Fruit fly (Drosophila melanogaster) whole organism, embryonic: ENCODE data around the gene CG2841.
A peak's percentile ranks its signal among the peaks of the same experiment; 100 is the strongest.

Source experiments
- CG10959 ChIP-seq: fragments of 200-800 bp; sonication (Bioruptor generic); IDR thresholded peaks from 2 replicates; pipeline ENCODE4 v1.3.6; 2022; ENCODE audit warnings: missing biosample characterization, missing genetic modification characterization
- CG12744 ChIP-seq: fragments of 200-800 bp; sonication (Bioruptor generic); optimal IDR thresholded peaks from 2 replicates; lab custom pipeline; 2016; ENCODE audit warnings: missing biosample characterization, missing genetic modification characterization
- CG13894 ChIP-seq: fragments of 200-800 bp; sonication (Bioruptor generic); optimal IDR thresholded peaks from 3 replicates; lab custom pipeline; 2018; ENCODE audit warnings: missing biosample characterization, mild to moderate bottlenecking, missing genetic modification characterization, moderate library complexity
- CG14014 ChIP-seq: fragments of 200-800 bp; sonication (Bioruptor generic); IDR thresholded peaks from 2 replicates; pipeline ENCODE4 v1.3.6; 2022; ENCODE audit warnings: missing biosample characterization, missing genetic modification characterization
- CG14965 ChIP-seq: fragments of 200-800 bp; sonication (Bioruptor generic); optimal IDR thresholded peaks from 2 replicates; lab custom pipeline; 2016; ENCODE audit warnings: missing biosample characterization, missing genetic modification characterization, borderline replicate concordance
- CG18011 ChIP-seq: fragments of 200-800 bp; sonication (Bioruptor generic); optimal IDR thresholded peaks from 2 replicates; lab custom pipeline; 2017; ENCODE audit warnings: missing biosample characterization, missing genetic modification characterization, mild to moderate bottlenecking, moderate library complexity, missing genotype
- CG30020 ChIP-seq: fragments of 200-800 bp; optimal IDR thresholded peaks from 2 replicates; lab custom pipeline; 2019; ENCODE audit warnings: missing biosample characterization, mild to moderate bottlenecking, missing genetic modification characterization, moderate library complexity
- CG3726 ChIP-seq: fragments of 200-800 bp; sonication (Bioruptor generic); IDR thresholded peaks from 3 replicates; pipeline ENCODE4, ENCODE4 v1.3.6; 2022; ENCODE audit warnings: missing biosample characterization, missing genetic modification characterization
- CG3995 ChIP-seq: fragments of 200-800 bp; sonication (Bioruptor generic); optimal IDR thresholded peaks from 3 replicates; lab custom pipeline; 2016; ENCODE audit warnings: missing biosample characterization, missing genetic modification characterization
- CG4707 ChIP-seq: fragments of 200-800 bp; sonication (Bioruptor generic); optimal IDR thresholded peaks from 2 replicates; lab custom pipeline; 2018; ENCODE audit warnings: missing biosample characterization, mild to moderate bottlenecking, missing genetic modification characterization, moderate library complexity
- CG4854 ChIP-seq: fragments of 200-800 bp; sonication (Bioruptor generic); optimal IDR thresholded peaks from 2 replicates; lab custom pipeline; 2016; ENCODE audit warnings: missing biosample characterization, missing genetic modification characterization, inconsistent platforms
- CG6813 ChIP-seq: fragments of 200-800 bp; sonication (Bioruptor generic); optimal IDR thresholded peaks from 2 replicates; lab custom pipeline; 2017; ENCODE audit warnings: missing biosample characterization, missing genetic modification characterization, mild to moderate bottlenecking, moderate library complexity, missing genetic modification reagents
- CG7556 ChIP-seq: fragments of 200-800 bp; sonication (Bioruptor generic); optimal IDR thresholded peaks from 2 replicates; lab custom pipeline; 2017; ENCODE audit warnings: missing biosample characterization, mild to moderate bottlenecking, missing genetic modification characterization
- Camta ChIP-seq: fragments of 200-800 bp; sonication (Bioruptor generic); optimal IDR thresholded peaks from 2 replicates; lab custom pipeline; 2016; ENCODE audit warnings: missing biosample characterization, missing genetic modification characterization
- Doc3 ChIP-seq: fragments of 200-800 bp; sonication (Bioruptor generic); IDR thresholded peaks from 3 replicates; pipeline ENCODE4 v1.3.6; 2022; ENCODE audit warnings: missing biosample characterization, missing genetic modification characterization; ENCODE audit not compliant: partially characterized antibody
- Dref ChIP-seq: fragments of 200-800 bp; sonication (Bioruptor generic); IDR thresholded peaks from 2 replicates; pipeline ENCODE4 v1.3.6; 2022; ENCODE audit warnings: missing biosample characterization, missing genetic modification characterization
- Ets97D ChIP-seq: fragments of 200-800 bp; sonication (Bioruptor generic); optimal IDR thresholded peaks from 3 replicates; lab custom pipeline; 2016; ENCODE audit warnings: missing biosample characterization, missing genetic modification characterization
- Fer2 ChIP-seq: fragments of 200-800 bp; sonication (Bioruptor generic); optimal IDR thresholded peaks from 2 replicates; lab custom pipeline; 2018; ENCODE audit warnings: missing biosample characterization, mild to moderate bottlenecking, missing genetic modification characterization, moderate library complexity
- Gsc ChIP-seq: fragments of 200-800 bp; sonication (Bioruptor generic); IDR thresholded peaks from 2 replicates; pipeline ENCODE4 v1.3.6; 2022; ENCODE audit warnings: missing biosample characterization, missing genetic modification characterization
- Hand ChIP-seq: fragments of 200-800 bp; sonication (Bioruptor generic); optimal IDR thresholded peaks from 2 replicates; lab custom pipeline; 2017; ENCODE audit warnings: mild to moderate bottlenecking, missing biosample characterization, missing genetic modification reagents, missing genetic modification characterization
- Hey ChIP-seq: fragments of 200-800 bp; sonication (Bioruptor generic); optimal IDR thresholded peaks from 3 replicates; lab custom pipeline; 2018; ENCODE audit warnings: missing biosample characterization, mild to moderate bottlenecking, missing genetic modification characterization
- Hr39 ChIP-seq: fragments of >200 bp; optimal IDR thresholded peaks from 2 replicates; lab custom pipeline; 2017
- Mad ChIP-seq: fragments of 200-800 bp; sonication (Bioruptor generic); optimal IDR thresholded peaks from 2 replicates; lab custom pipeline; 2016; ENCODE audit warnings: missing biosample characterization, missing genetic modification characterization
- Meics ChIP-seq: fragments of 200-800 bp; sonication (Bioruptor generic); optimal IDR thresholded peaks from 2 replicates; lab custom pipeline; 2017; ENCODE audit warnings: missing biosample characterization, mild to moderate bottlenecking, missing genetic modification characterization
- Myb ChIP-seq: fragments of 200-800 bp; sonication (Bioruptor generic); optimal IDR thresholded peaks from 2 replicates; lab custom pipeline; 2016; ENCODE audit warnings: missing biosample characterization, missing genetic modification characterization
- Opbp ChIP-seq: fragments of 200-800 bp; sonication (Bioruptor generic); IDR thresholded peaks from 3 replicates; pipeline ENCODE4 v1.3.6; 2022; ENCODE audit warnings: missing biosample characterization, missing genetic modification characterization; ENCODE audit not compliant: partially characterized antibody
- Optix ChIP-seq: fragments of 200-800 bp; sonication (Bioruptor generic); IDR thresholded peaks from 3 replicates; pipeline ENCODE4 v1.3.6; 2022; ENCODE audit warnings: missing biosample characterization, missing genetic modification characterization
- Rfx ChIP-seq: fragments of 200-800 bp; sonication (Bioruptor generic); IDR thresholded peaks from 2 replicates; pipeline ENCODE4 v1.3.6; 2022; ENCODE audit warnings: missing biosample characterization, missing genetic modification characterization
- Side ChIP-seq: fragments of 200-800 bp; sonication (Bioruptor generic); optimal IDR thresholded peaks from 2 replicates; lab custom pipeline; 2016; ENCODE audit warnings: missing biosample characterization, missing genetic modification characterization
- Spps ChIP-seq: fragments of 200-800 bp; sonication (Bioruptor generic); optimal IDR thresholded peaks from 2 replicates; lab custom pipeline; 2018; ENCODE audit warnings: missing biosample characterization, mild to moderate bottlenecking, missing genetic modification characterization
- Taf1 ChIP-seq: fragments of 200-800 bp; sonication (Bioruptor generic); IDR thresholded peaks from 2 replicates; pipeline ENCODE4 v1.3.6; 2022; ENCODE audit warnings: missing biosample characterization, missing genetic modification characterization
- Vsx1 ChIP-seq: fragments of 200-800 bp; sonication (Bioruptor generic); optimal IDR thresholded peaks from 2 replicates; lab custom pipeline; 2017; ENCODE audit warnings: missing biosample characterization, mild to moderate bottlenecking, missing genetic modification characterization, missing genetic modification reagents
- YL-1 ChIP-seq: fragments of 200-800 bp; sonication (Bioruptor generic); optimal IDR thresholded peaks from 3 replicates; lab custom pipeline; 2017; ENCODE audit warnings: missing biosample characterization, mild to moderate bottlenecking, missing genetic modification characterization
- bab2 ChIP-seq: fragments of 200-800 bp; sonication (Bioruptor generic); optimal IDR thresholded peaks from 2 replicates; lab custom pipeline; 2016; ENCODE audit warnings: missing biosample characterization, missing genetic modification characterization
- bowl ChIP-seq: fragments of 200-800 bp; sonication (Bioruptor generic); IDR thresholded peaks from 2 replicates; pipeline ENCODE4 v1.3.6; 2022; ENCODE audit warnings: missing biosample characterization, missing genetic modification characterization
- cg ChIP-seq: fragments of 200-800 bp; sonication (Bioruptor generic); optimal IDR thresholded peaks from 3 replicates; lab custom pipeline; 2019; ENCODE audit warnings: missing biosample characterization, mild to moderate bottlenecking, missing genetic modification characterization, moderate library complexity
- crol ChIP-seq: fragments of 200-800 bp; sonication (Bioruptor generic); IDR thresholded peaks from 2 replicates; pipeline ENCODE4 v1.3.6; 2022; ENCODE audit warnings: missing biosample characterization, missing genetic modification characterization
- gcm2 ChIP-seq: fragments of 200-800 bp; sonication (Bioruptor generic); optimal IDR thresholded peaks from 2 replicates; lab custom pipeline; 2016; ENCODE audit warnings: missing biosample characterization, missing genetic modification characterization
- kah ChIP-seq: fragments of 200-800 bp; sonication (Bioruptor generic); optimal IDR thresholded peaks from 2 replicates; lab custom pipeline; 2018; ENCODE audit warnings: missing biosample characterization, mild to moderate bottlenecking, missing genetic modification characterization
- oc ChIP-seq: fragments of 200-800 bp; sonication (Bioruptor generic); optimal IDR thresholded peaks from 2 replicates; lab custom pipeline; 2018; ENCODE audit warnings: missing biosample characterization, mild to moderate bottlenecking, missing genetic modification characterization, moderate library complexity
- pb ChIP-seq: fragments of 200-800 bp; sonication (Bioruptor generic); optimal IDR thresholded peaks from 3 replicates; lab custom pipeline; 2016; ENCODE audit warnings: missing biosample characterization, missing genetic modification characterization
- phol ChIP-seq: fragments of 200-800 bp; sonication (Bioruptor generic); optimal IDR thresholded peaks from 3 replicates; lab custom pipeline; 2018; ENCODE audit warnings: missing biosample characterization, mild to moderate bottlenecking, missing genetic modification characterization, moderate library complexity
- prd ChIP-seq, 3 experiments: fragments of >200 bp in 2 of 3; fragments of 200-800 bp in 1 of 3; sonication (Bioruptor generic) in 1 of 3; optimal IDR thresholded peaks in 2 of 3; IDR thresholded peaks in 1 of 3; 2 replicates in 2 of 3; 3 replicates in 1 of 3; pipeline versions ENCODE4 v1.3.6 to Lab custom; 2017 to 2022; ENCODE audit warnings: missing biosample characterization in 1 of 3, missing genetic modification characterization in 1 of 3
- repo ChIP-seq: fragments of 200-800 bp; sonication (Bioruptor generic); optimal IDR thresholded peaks from 2 replicates; lab custom pipeline; 2016; ENCODE audit warnings: missing biosample characterization, missing genetic modification characterization
- sd ChIP-seq: fragments of 200-800 bp; sonication (Bioruptor generic); optimal IDR thresholded peaks from 3 replicates; lab custom pipeline; 2018; ENCODE audit warnings: missing biosample characterization, mild to moderate bottlenecking, missing genetic modification characterization, moderate library complexity
- sens ChIP-seq: fragments of 200-800 bp; sonication (Bioruptor generic); peaks from one replicate; lab custom pipeline; 2016; ENCODE audit warnings: missing biosample characterization, missing genetic modification characterization
- so ChIP-seq: fragments of 200-800 bp; sonication (Bioruptor generic); IDR thresholded peaks from 3 replicates; pipeline ENCODE4 v1.3.6; 2022; ENCODE audit warnings: missing biosample characterization, missing genetic modification characterization
- tio ChIP-seq: fragments of 200-800 bp; sonication (Bioruptor generic); optimal IDR thresholded peaks from 2 replicates; lab custom pipeline; 2017; ENCODE audit warnings: missing biosample characterization, missing genetic modification characterization, inconsistent platforms
- vvl ChIP-seq: fragments of 200-800 bp; sonication (Bioruptor generic); IDR thresholded peaks from 2 replicates; pipeline ENCODE4 v1.3.6; 2022; ENCODE audit warnings: missing biosample characterization, missing genetic modification characterization
- z ChIP-seq: fragments of 200-800 bp; sonication (Bioruptor generic); IDR thresholded peaks from 3 replicates; pipeline ENCODE4 v1.3.6; 2022; ENCODE audit warnings: missing biosample characterization, missing genetic modification characterization

CG2841 gene

DNA sequence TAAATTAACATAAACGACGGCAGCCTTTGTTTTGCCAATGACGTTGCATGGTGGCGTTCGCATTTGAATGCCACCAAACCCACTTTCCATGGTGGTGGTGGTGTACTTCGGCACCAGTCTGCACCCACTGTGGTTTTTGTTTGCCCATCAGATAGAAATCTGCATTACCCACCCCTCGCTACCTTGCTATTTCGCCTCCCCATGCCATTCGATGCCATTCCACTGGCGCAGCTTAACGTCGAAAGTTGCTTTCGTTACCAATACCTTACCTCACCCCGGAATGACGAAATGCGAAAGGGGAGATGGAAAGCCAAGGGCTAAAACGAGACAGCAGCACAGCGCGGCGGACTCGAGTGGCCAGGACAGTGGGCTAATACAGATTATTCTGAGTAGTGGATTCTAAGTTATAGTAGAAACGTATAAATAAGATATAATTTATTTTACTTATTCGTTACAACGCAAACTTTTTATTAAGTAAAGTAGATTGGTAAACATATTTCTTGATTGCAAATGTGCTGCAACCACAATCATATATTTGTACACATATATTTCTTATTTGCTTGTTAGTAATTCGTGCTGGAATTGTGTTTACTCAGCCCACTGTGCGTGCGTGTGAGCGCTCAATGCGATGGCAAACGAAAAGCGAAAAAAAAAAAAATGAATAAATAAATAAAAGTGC lies 30.2 kb upstream of the CG2841 start (continued):
- TF ChIP-seq gcm2 (GFP tag; lab: Kevin White, UChicago) (no peak), CG4707 (GFP tag; lab: Kevin White, UChicago) (peak; percentile 87), pb (no peak), Vsx1 (GFP tag; lab: Kevin White, UChicago) (peak; percentile 42), Doc3 (GFP tag; lab: Robert Waterston, UW) (no peak), CG14965 (GFP tag; lab: Kevin White, UChicago) (no peak), phol (tag; lab: Kevin White, UChicago) (peak; percentile 67), CG13894 (tag; lab: Kevin White, UChicago) (no peak), Opbp (GFP tag; lab: Robert Waterston, UW) (no peak), so (GFP tag; lab: Robert Waterston, UW) (no peak), CG7556 (GFP tag; lab: Kevin White, UChicago) (peak; percentile 59), Fer2 (no peak), Side (GFP tag; lab: Kevin White, UChicago) (no peak), Meics (GFP tag; lab: Kevin White, UChicago) (peak; percentile 47), Spps (tag; lab: Kevin White, UChicago) (peak; percentile 36), Taf1 (no peak), z (GFP tag; lab: Robert Waterston, UW) (no peak), YL-1 (GFP tag; lab: Kevin White, UChicago) (no peak), CG3726 (GFP tag; lab: Robert Waterston, UW) (no peak), oc (tag; lab: Kevin White, UChicago) (peak; percentile 25), CG14014 (GFP tag; lab: Robert Waterston, UW) (peak; percentile 41; the same call in 1 of the 2 replicates), CG4854 (GFP tag; lab: Kevin White, UChicago) (no peak), Camta (GFP tag; lab: Kevin White, UChicago) (no peak), crol (GFP tag; lab: Robert Waterston, UW) (0 out of 2 replicates have a peak, but pooled peaks have one; percentile 40), kah (no peak), sd (tag; lab: Kevin White, UChicago) (no peak), repo (GFP tag; lab: Kevin White, UChicago) (no peak), vvl (peak; percentile 37; the same call in 1 of the 2 replicates), CG3995 (GFP tag; lab: Kevin White, UChicago) (no peak), Gsc (no peak), bab2 (GFP tag; lab: Kevin White, UChicago) (no peak), Myb (GFP tag; lab: Kevin White, UChicago) (no peak), CG12744 (no peak), cg (GFP tag; lab: Kevin White, UChicago) (no peak), CG30020 (no peak), sens (peak; percentile 87), CG18011 (GFP tag; lab: Kevin White, UChicago) (no peak), Ets97D (GFP tag; lab: Kevin White, UChicago) (no peak), Hr39 (lab: Kevin White, UChicago) (no peak), Hand (GFP tag; lab: Kevin White, UChicago) (no peak), Optix (no peak), CG6813 (GFP tag; lab: Kevin White, UChicago) (peak; percentile 5), Dref (GFP tag; lab: Robert Waterston, UW) (no peak), tio (peak; percentile 22), CG10959 (GFP tag; lab: Robert Waterston, UW) (0 out of 2 replicates have a peak, but pooled peaks have one; percentile 16), Hey (tag; lab: Kevin White, UChicago) (no peak), Rfx (GFP tag; lab: Robert Waterston, UW) (no peak), bowl (GFP tag; lab: Robert Waterston, UW) (no peak), Mad (GFP tag; lab: Kevin White, UChicago) (no peak), prd (optimal IDR thresholded peaks at IDR 0.05; lab: Kevin White, UChicago) (no peak), prd (GFP tag; IDR thresholded peaks at IDR 0.05; lab: Robert Waterston, UW) (peak; percentile 63; the same call in 2 of the 3 replicates)
